Worm (Caenorhabditis elegans) whole organism, early embryonic: Measurements from ENCODE around the gene Y56A3A.2.

Experiments used
- B0310.2 ChIP-seq: sonication (generic microtip); optimal IDR thresholded peaks from 2 replicates; lab custom pipeline; 2016; ENCODE audit warnings: mild to moderate bottlenecking, missing genetic modification characterization, missing compliant biosample characterization
- F13C5.2 ChIP-seq: sonication (generic microtip); optimal IDR thresholded peaks from 2 replicates; lab custom pipeline; 2017; ENCODE audit warnings: mild to moderate bottlenecking, missing genetic modification characterization, inconsistent platforms, missing compliant biosample characterization
- aly-1 ChIP-seq: sonication (generic microtip); optimal IDR thresholded peaks from 2 replicates; lab custom pipeline; 2016; ENCODE audit warnings: missing genetic modification characterization, missing compliant biosample characterization
- ama-1 ChIP-seq: fragments of 150-350 bp; optimal IDR thresholded peaks from 2 replicates; lab custom pipeline; 2014
- ceh-13 ChIP-seq: fragments of 200-800 bp; sonication (Bioruptor generic); optimal IDR thresholded peaks from 2 replicates; lab custom pipeline; 2018; ENCODE audit warnings: mild to moderate bottlenecking, missing genetic modification characterization, missing compliant biosample characterization
- ceh-36 ChIP-seq: sonication (generic microtip); optimal IDR thresholded peaks from 2 replicates; lab custom pipeline; 2016; ENCODE audit warnings: missing genetic modification characterization, inconsistent platforms, missing compliant biosample characterization
- ets-7 ChIP-seq: sonication (generic microtip); optimal IDR thresholded peaks from 2 replicates; lab custom pipeline; 2016; ENCODE audit warnings: missing genotype, missing genetic modification characterization, missing compliant biosample characterization
- flt-1 ChIP-seq: fragments of 200-800 bp; sonication (Bioruptor generic); IDR thresholded peaks from 2 replicates; pipeline ENCODE4 v1.3.6; 2022; ENCODE audit warnings: missing genetic modification characterization, missing compliant biosample characterization
- hmbx-1 ChIP-seq: sonication (generic microtip); optimal IDR thresholded peaks from 2 replicates; lab custom pipeline; 2016; ENCODE audit warnings: mild to moderate bottlenecking, missing genetic modification characterization, missing compliant biosample characterization
- hmg-4 ChIP-seq: fragments of 200-800 bp; sonication (Bioruptor generic); optimal IDR thresholded peaks from 2 replicates; lab custom pipeline; 2018; ENCODE audit warnings: mild to moderate bottlenecking, missing genetic modification characterization, missing compliant biosample characterization
- hnd-1 ChIP-seq: sonication (generic microtip); optimal IDR thresholded peaks from 2 replicates; lab custom pipeline; 2016; ENCODE audit warnings: missing genetic modification characterization, missing compliant biosample characterization
- pes-1 ChIP-seq: fragments of 200-800 bp; sonication (Bioruptor generic); IDR thresholded peaks from 2 replicates; pipeline ENCODE4 v1.3.6; 2022; ENCODE audit warnings: missing genetic modification reagents, missing genetic modification characterization, missing compliant biosample characterization
- scrt-1 ChIP-seq: fragments of 200-800 bp; sonication (Bioruptor generic); IDR thresholded peaks from 2 replicates; pipeline ENCODE4 v1.3.6; 2022; ENCODE audit warnings: missing genetic modification characterization, missing compliant biosample characterization
- sea-1 ChIP-seq: fragments of 200-800 bp; sonication (Bioruptor generic); conservative IDR thresholded peaks from 2 replicates; pipeline ENCODE4 v1.3.6; 2022; ENCODE audit warnings: missing genetic modification characterization, missing compliant biosample characterization
- tbx-11 ChIP-seq: fragments of 200-800 bp; sonication (Bioruptor generic); IDR thresholded peaks from 2 replicates; pipeline ENCODE4 v1.3.6; 2022; ENCODE audit warnings: missing genetic modification characterization, missing compliant biosample characterization
- tbx-37 ChIP-seq: fragments of 200-800 bp; sonication (Bioruptor generic); conservative IDR thresholded peaks from 2 replicates; pipeline ENCODE4 v1.3.6; 2022; ENCODE audit warnings: missing genetic modification reagents, missing genetic modification characterization, missing compliant biosample characterization
- tra-4 ChIP-seq: sonication (generic microtip); optimal IDR thresholded peaks from 2 replicates; lab custom pipeline; 2017; ENCODE audit warnings: missing genetic modification characterization, missing compliant biosample characterization

Gene Y56A3A.2

DNA sequence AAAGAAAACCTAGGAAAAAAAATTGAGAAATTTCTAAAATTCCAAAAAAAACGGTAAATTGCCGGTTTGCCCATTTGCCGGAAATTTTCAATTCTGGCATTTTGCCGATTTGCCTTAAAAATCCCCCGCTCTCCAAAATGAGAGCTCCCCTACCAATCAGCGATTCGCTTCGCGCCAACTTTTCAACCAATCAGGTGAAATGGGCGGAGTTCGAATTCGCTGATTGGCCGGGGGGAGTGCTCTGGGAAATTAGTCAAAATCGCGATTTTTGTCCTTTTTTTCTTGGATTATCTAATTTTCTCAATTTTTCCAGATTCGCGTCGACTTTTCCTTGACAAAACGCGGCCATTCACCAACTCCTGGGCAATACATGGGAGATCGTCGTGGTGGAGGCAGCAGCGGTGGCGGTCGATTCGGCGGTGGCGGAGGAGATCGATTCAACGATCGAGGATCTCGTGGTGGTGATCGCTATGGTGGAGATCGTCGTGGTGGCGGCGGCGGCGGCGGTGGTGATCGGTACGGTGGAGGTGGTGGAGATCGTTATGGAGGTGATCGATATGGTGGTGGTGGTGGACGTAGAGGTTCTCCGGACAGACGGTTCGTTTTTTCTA lies 32.4 kb downstream of the Y56A3A.2 start:
- no peak for TF ChIP-seq hnd-1 (tag; lab: Kevin White, UChicago)
- no peak for TF ChIP-seq B0310.2 (tag; lab: Kevin White, UChicago)
- TF ChIP-seq tra-4 = no peak
- no peak for TF ChIP-seq ets-7

DNA sequence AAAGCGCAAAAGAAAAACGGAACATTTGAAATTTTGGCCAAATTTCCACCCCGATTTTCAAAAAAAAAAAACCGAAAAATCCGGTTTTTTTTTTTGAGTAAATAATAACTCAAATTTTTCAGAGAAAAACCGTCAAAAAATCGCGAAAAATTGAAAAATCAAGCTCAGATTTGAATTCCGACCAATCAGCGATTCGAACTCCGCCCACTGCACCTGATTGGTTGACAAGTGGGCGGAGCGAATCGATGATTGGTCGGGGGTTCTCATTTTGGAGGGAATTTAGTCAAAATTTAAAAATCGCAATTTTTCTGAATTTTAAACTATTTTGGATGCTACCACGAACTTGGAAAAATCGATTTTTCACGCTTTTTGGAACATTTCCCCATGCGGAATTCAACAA lies 33.0 kb downstream of the Y56A3A.2 start:
- TF ChIP-seq flt-1 (no peak), pes-1 (GFP tag; lab: Robert Waterston, UW) (no peak), tra-4 (no peak), ets-7 (no peak), ceh-13 (GFP tag; lab: Kevin White, UChicago) (no peak), aly-1 (tag; lab: Kevin White, UChicago) (no peak), B0310.2 (tag; lab: Kevin White, UChicago) (no peak), scrt-1 (GFP tag; lab: Robert Waterston, UW) (no peak), hnd-1 (tag; lab: Kevin White, UChicago) (no peak), hmg-4 (GFP tag; lab: Kevin White, UChicago) (no peak), sea-1 (GFP tag; lab: Robert Waterston, UW) (no peak), F13C5.2 (no peak), tbx-37 (GFP tag; lab: Robert Waterston, UW) (no peak), hmbx-1 (tag; lab: Kevin White, UChicago) (no peak), tbx-11 (GFP tag; lab: Robert Waterston, UW) (no peak), ama-1 (lab: Kevin White, UChicago) (no peak), ceh-36 (tag; lab: Kevin White, UChicago) (no peak)

ce11 chrIII:11826118-11826517 lies 35.9 kb downstream of the Y56A3A.2 start, which contains the start of gene rsp-8:
TSS of gene rsp-8 (plus strand) at chrIII:11826418.
- TF ChIP-seq F13C5.2 (no peak), ceh-13 (GFP tag; lab: Kevin White, UChicago) (no peak), tbx-11 (GFP tag; lab: Robert Waterston, UW) (no peak), scrt-1 (GFP tag; lab: Robert Waterston, UW) (no peak), flt-1 (no peak), pes-1 (GFP tag; lab: Robert Waterston, UW) (no peak), ets-7 (no peak), tra-4 (no peak), hnd-1 (tag; lab: Kevin White, UChicago) (no peak), tbx-37 (GFP tag; lab: Robert Waterston, UW) (no peak), hmg-4 (GFP tag; lab: Kevin White, UChicago) (no peak), hmbx-1 (tag; lab: Kevin White, UChicago) (no peak), sea-1 (GFP tag; lab: Robert Waterston, UW) (no peak)

DNA sequence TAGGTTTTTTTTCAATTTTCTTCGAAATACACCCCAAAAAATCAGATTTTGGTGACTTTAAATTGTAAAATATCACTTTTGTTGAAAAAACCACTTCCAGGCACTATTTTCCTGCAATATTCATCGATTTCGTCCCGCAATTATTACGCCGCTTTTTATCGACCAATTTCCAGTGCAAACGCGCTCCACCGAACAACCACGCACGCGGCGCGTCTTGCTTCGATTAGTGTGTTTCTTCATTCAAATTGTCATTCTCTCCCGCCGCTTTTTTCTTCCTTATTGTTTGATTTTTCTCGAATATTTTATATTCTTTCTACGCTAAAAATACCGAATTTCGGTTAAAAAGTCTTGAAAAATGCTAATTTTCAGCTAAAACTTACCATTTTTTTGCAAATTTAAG lies 36.4 kb downstream of the Y56A3A.2 start:
- TF ChIP-seq tbx-37 (GFP tag; lab: Robert Waterston, UW) = no peak
- TF ChIP-seq scrt-1 (GFP tag; lab: Robert Waterston, UW) = no peak
- 0 out of 2 replicates have a peak, but pooled peaks have one; percentile 45 for TF ChIP-seq sea-1 (GFP tag; lab: Robert Waterston, UW)
- 0 out of 2 replicates have a peak, but pooled peaks have one; percentile 32 for TF ChIP-seq flt-1
- TF ChIP-seq pes-1 (GFP tag; lab: Robert Waterston, UW) = peak; percentile 26; the same call in 1 of the 2 replicates
- peak; percentile 10 for TF ChIP-seq F13C5.2
- TF ChIP-seq hmg-4 (GFP tag; lab: Kevin White, UChicago) = peak; percentile 8
- 0 out of 2 replicates have a peak, but pooled peaks have one; percentile 10 for TF ChIP-seq tbx-11 (GFP tag; lab: Robert Waterston, UW)

DNA sequence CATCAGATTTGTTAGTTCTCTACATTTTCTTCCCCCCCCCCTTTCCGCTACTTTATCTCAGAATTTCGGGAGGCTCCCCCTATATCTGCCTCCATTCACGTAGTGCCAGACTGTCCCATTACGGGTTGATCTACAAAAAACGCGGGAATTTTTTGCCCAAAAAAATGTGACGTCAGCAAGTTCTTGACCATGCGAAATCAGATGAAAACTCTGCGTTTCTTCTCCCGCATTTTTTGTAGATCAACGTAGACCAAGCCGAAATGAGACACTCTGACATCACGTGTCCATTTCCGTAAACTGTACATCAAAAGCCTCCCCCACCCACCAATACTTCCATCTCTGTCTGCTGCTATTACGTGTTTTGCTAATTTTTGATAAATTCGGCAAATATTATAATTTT lies 37.5 kb downstream of the Y56A3A.2 start:
- TF ChIP-seq scrt-1 (GFP tag; lab: Robert Waterston, UW) = no peak
- no peak for TF ChIP-seq tbx-11 (GFP tag; lab: Robert Waterston, UW)
- no peak for TF ChIP-seq ceh-36 (tag; lab: Kevin White, UChicago)
- no peak for TF ChIP-seq pes-1 (GFP tag; lab: Robert Waterston, UW)
- TF ChIP-seq ama-1 (lab: Kevin White, UChicago) = no peak
- TF ChIP-seq B0310.2 (tag; lab: Kevin White, UChicago) = no peak
- no peak for TF ChIP-seq tra-4
- no peak for TF ChIP-seq flt-1
- TF ChIP-seq hmbx-1 (tag; lab: Kevin White, UChicago) = no peak

ce11 chrIII:11824088-11824487 lies 38.0 kb downstream of the Y56A3A.2 start:
- no peak for TF ChIP-seq F13C5.2
- TF ChIP-seq aly-1 (tag; lab: Kevin White, UChicago) = no peak
- no peak for TF ChIP-seq hnd-1 (tag; lab: Kevin White, UChicago)
- TF ChIP-seq hmbx-1 (tag; lab: Kevin White, UChicago) = no peak

DNA sequence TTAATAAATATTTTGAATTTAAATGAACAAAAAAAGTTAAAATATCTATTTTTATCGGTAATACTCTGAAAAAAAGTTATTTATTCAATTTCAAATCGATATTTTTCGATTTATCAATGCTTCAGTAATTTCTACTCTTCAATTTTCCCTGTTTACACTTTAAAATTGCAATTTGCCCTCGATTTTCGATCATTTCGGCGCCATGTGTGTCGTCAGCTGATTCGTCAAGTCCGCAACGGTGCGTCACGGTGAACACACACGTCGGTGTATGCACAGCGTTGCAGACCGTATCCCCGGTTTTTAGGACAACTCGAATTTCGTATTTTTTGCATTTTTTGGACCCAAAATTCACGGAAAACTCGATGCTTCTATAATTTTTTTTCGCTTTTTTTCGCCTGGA lies 38.8 kb downstream of the Y56A3A.2 start, which contains the start of gene C18D11.3:
Gene C18D11.3 (plus strand): TSS at position 189 of the 400 bp plus-strand sequence.
- TF ChIP-seq F13C5.2 = peak; percentile 64
- no peak for TF ChIP-seq B0310.2 (tag; lab: Kevin White, UChicago)

DNA sequence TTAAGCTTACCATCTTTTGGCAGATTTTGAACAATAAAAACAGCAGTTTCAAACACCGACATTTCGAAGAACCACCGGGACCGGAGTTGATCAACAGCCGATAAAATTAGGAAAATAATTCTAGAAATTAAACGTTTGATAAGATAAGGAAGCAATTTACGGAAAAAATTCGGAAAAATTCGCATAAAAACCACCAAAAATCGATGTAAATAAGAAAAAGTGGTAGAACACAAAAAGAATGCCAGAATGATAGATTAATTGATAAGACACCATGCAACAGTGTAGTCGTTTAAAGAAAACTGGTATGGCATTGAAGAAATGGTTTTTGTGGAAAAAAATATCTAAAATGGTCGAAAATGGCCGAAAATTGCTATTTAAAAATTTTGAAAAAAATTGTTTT lies 39.6 kb downstream of the Y56A3A.2 start, which contains the start of gene maa-1:
Gene maa-1 (minus strand): TSS at position 120 of the 400 bp plus-strand sequence.
- TF ChIP-seq sea-1 (GFP tag; lab: Robert Waterston, UW) (no peak), hnd-1 (tag; lab: Kevin White, UChicago) (no peak), hmbx-1 (tag; lab: Kevin White, UChicago) (no peak), ama-1 (lab: Kevin White, UChicago) (no peak), ceh-13 (GFP tag; lab: Kevin White, UChicago) (no peak), tbx-11 (GFP tag; lab: Robert Waterston, UW) (no peak), hmg-4 (GFP tag; lab: Kevin White, UChicago) (no peak), ets-7 (no peak), F13C5.2 (no peak), tbx-37 (GFP tag; lab: Robert Waterston, UW) (no peak), aly-1 (tag; lab: Kevin White, UChicago) (no peak), tra-4 (no peak), pes-1 (GFP tag; lab: Robert Waterston, UW) (no peak), flt-1 (no peak), ceh-36 (tag; lab: Kevin White, UChicago) (no peak)
